Fruit fly (Drosophila melanogaster) S2 (cell line): ENCODE data around the gene PIG-P.

Source experiments
- CG8478 ChIP-seq: fragments of >200 bp; optimal IDR thresholded peaks from 2 replicates; lab custom pipeline; 2018
- CTCF ChIP-seq, 2 experiments: fragments of >200 bp; optimal IDR thresholded peaks; 2 replicates each; lab custom pipeline; 2018

DNA sequence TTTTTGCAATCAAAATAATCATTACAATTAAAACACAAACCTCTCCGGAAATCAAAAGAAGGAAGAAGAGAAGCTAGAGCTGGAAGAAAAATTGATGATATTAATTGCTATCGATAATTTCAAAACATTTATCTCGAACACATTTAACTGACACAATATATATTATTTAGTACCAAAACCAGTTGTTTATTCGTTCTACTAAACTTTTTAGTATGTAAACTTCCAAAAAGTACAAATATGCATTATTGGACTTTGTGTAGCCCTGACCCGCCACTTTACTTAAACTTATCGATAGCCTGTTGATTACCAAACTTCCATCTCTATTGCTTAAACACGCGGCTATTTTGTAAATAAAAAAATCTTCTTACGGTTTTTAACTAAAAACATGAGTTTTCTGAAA is 1.2 kb upstream of the PIG-P start, which contains the start of the genes RpL34a and Trmt61:
- TF ChIP-seq CG8478 (no peak), CTCF (optimal IDR thresholded peaks at IDR 0.05; lab: Kevin White, UChicago) (no peak)
